Worm (Caenorhabditis elegans) whole organism, L1 larva: ENCODE results near the gene C07B5.2.

Source experiments
- C04F5.9 ChIP-seq: sonication (generic microtip); optimal IDR thresholded peaks from 2 replicates; lab custom pipeline; 2016; ENCODE audit warnings: missing genetic modification characterization, missing compliant biosample characterization
- F16B12.6 ChIP-seq: fragments of 150-350 bp; optimal IDR thresholded peaks from 2 replicates; lab custom pipeline; 2014; ENCODE audit warnings: missing biosample characterization, missing genetic modification characterization
- alr-1 ChIP-seq: fragments of 200-800 bp; sonication (Bioruptor generic); optimal IDR thresholded peaks from 2 replicates; lab custom pipeline; 2018; ENCODE audit warnings: borderline replicate concordance, mild to moderate bottlenecking, missing genetic modification characterization, missing compliant biosample characterization
- blmp-1 ChIP-seq: fragments of 150-350 bp; optimal IDR thresholded peaks from 2 replicates; lab custom pipeline; 2014; ENCODE audit warnings: missing biosample characterization, missing genetic modification characterization
- ceh-82 ChIP-seq, 3 experiments: fragments of 150-350 bp in 1 of 3; sonication (generic microtip) in 2 of 3; optimal IDR thresholded peaks; 2 replicates each; lab custom pipeline; 2014 to 2017; ENCODE audit warnings: missing biosample characterization in 3 of 3, missing genetic modification characterization in 3 of 3
- ceh-88 ChIP-seq: fragments of 200-800 bp; sonication (Bioruptor generic); IDR thresholded peaks from 2 replicates; pipeline ENCODE4 v1.3.6; 2022; ENCODE audit warnings: missing genetic modification characterization, missing compliant biosample characterization
- ceh-90 ChIP-seq: sonication (generic microtip); optimal IDR thresholded peaks from 2 replicates; lab custom pipeline; 2016; ENCODE audit warnings: missing genetic modification characterization, missing compliant biosample characterization
- dsc-1 ChIP-seq: sonication (generic microtip); optimal IDR thresholded peaks from 2 replicates; lab custom pipeline; 2016; ENCODE audit warnings: mild to moderate bottlenecking, missing genetic modification characterization, missing compliant biosample characterization
- efl-1 ChIP-seq, 4 experiments: fragments of 150-350 bp; optimal IDR thresholded peaks in 3 of 4; peaks in 1 of 4; 1 replicate in 1 of 4; 2 replicates in 3 of 4; lab custom pipeline; 2014; ENCODE audit warnings: missing biosample characterization in 2 of 4, missing genetic modification characterization in 2 of 4, missing genetic modification reagents in 2 of 4
- efl-3 ChIP-seq: fragments of 200-800 bp; sonication (Bioruptor generic); optimal IDR thresholded peaks from 2 replicates; lab custom pipeline; 2018; ENCODE audit warnings: mild to moderate bottlenecking, missing genetic modification characterization, missing compliant biosample characterization
- egl-27 ChIP-seq, 2 experiments: fragments of 150-350 bp in 1 of 2; sonication (generic microtip); optimal IDR thresholded peaks; 3 replicates each; lab custom pipeline; 2017 to 2018; ENCODE audit warnings: missing biosample characterization in 2 of 2, missing genetic modification characterization in 2 of 2, missing genetic modification reagents in 2 of 2
- elt-2 ChIP-seq: sonication (generic microtip); optimal IDR thresholded peaks from 2 replicates; lab custom pipeline; 2016; ENCODE audit warnings: missing genetic modification characterization, mild to moderate bottlenecking, inconsistent platforms, missing compliant biosample characterization, missing genetic modification reagents
- elt-3 ChIP-seq, 6 experiments: fragments of 150-350 bp in 1 of 6; sonication (generic microtip); optimal IDR thresholded peaks; 2 replicates each; lab custom pipeline; 2017 to 2018; ENCODE audit warnings: missing biosample characterization in 6 of 6, missing genetic modification characterization in 6 of 6, inconsistent platforms in 1 of 6
- ets-5 ChIP-seq: fragments of 200-800 bp; sonication (Bioruptor generic); IDR thresholded peaks from 2 replicates; pipeline ENCODE4 v1.3.6; 2022; ENCODE audit warnings: missing genetic modification characterization, missing compliant biosample characterization
- fkh-8 ChIP-seq: sonication (generic microtip); optimal IDR thresholded peaks from 2 replicates; lab custom pipeline; 2016; ENCODE audit warnings: mild to moderate bottlenecking, missing genetic modification characterization, missing compliant biosample characterization
- grh-1 ChIP-seq: fragments of 200-800 bp; sonication (Bioruptor generic); IDR thresholded peaks from 2 replicates; pipeline ENCODE4 v1.3.6; 2022; ENCODE audit warnings: missing genetic modification reagents, missing genetic modification characterization, missing compliant biosample characterization
- hlh-17 ChIP-seq: fragments of 200-800 bp; sonication (Bioruptor generic); optimal IDR thresholded peaks from 2 replicates; lab custom pipeline; 2018; ENCODE audit warnings: missing genetic modification characterization, mild to moderate bottlenecking, missing compliant biosample characterization, moderate library complexity, borderline replicate concordance
- irx-1 ChIP-seq: sonication (generic microtip); optimal IDR thresholded peaks from 2 replicates; lab custom pipeline; 2016; ENCODE audit warnings: missing genetic modification characterization, missing compliant biosample characterization
- lin-13 ChIP-seq: fragments of 150-350 bp; optimal IDR thresholded peaks from 2 replicates; lab custom pipeline; 2014; ENCODE audit warnings: missing biosample characterization, missing genetic modification reagents, missing genetic modification characterization
- lin-14 ChIP-seq: fragments of 200-800 bp; sonication (Bioruptor generic); optimal IDR thresholded peaks from 2 replicates; lab custom pipeline; 2018; ENCODE audit warnings: mild to moderate bottlenecking, missing genetic modification characterization, moderate library complexity, missing compliant biosample characterization
- lin-15B ChIP-seq: fragments of 150-350 bp; sonication (generic microtip); optimal IDR thresholded peaks from 3 replicates; lab custom pipeline; 2014; ENCODE audit warnings: missing biosample characterization, missing genetic modification characterization
- lin-35 ChIP-seq, 2 experiments: fragments of 150-350 bp; optimal IDR thresholded peaks; 2 replicates each; lab custom pipeline; 2014; ENCODE audit warnings: missing biosample characterization in 2 of 2, missing genetic modification characterization in 2 of 2, missing genetic modification reagents in 2 of 2
- lsy-2 ChIP-seq, 2 experiments: fragments of 150-350 bp; optimal IDR thresholded peaks; 2 replicates each; lab custom pipeline; 2014; ENCODE audit warnings: missing biosample characterization in 2 of 2, missing genetic modification characterization in 2 of 2
- mab-9 ChIP-seq: fragments of 200-800 bp; sonication (Bioruptor generic); IDR thresholded peaks from 2 replicates; pipeline ENCODE4 v1.3.6; 2022; ENCODE audit warnings: missing genetic modification reagents, missing genetic modification characterization, missing compliant biosample characterization
- mdl-1 ChIP-seq, 2 experiments: fragments of 150-350 bp; optimal IDR thresholded peaks; 2 replicates each; lab custom pipeline; 2014 to 2017; ENCODE audit warnings: missing biosample characterization in 2 of 2, missing genetic modification characterization in 2 of 2, inconsistent platforms in 1 of 2
- mef-2 ChIP-seq: fragments of 150-350 bp; optimal IDR thresholded peaks from 2 replicates; lab custom pipeline; 2014; ENCODE audit warnings: missing biosample characterization, missing genetic modification characterization
- mep-1 ChIP-seq: fragments of 150-350 bp; optimal IDR thresholded peaks from 2 replicates; lab custom pipeline; 2014; ENCODE audit warnings: missing biosample characterization, missing genetic modification characterization
- nhr-11 ChIP-seq: fragments of 150-350 bp; optimal IDR thresholded peaks from 2 replicates; lab custom pipeline; 2014; ENCODE audit warnings: missing biosample characterization, missing genetic modification characterization
- nhr-19 ChIP-seq: fragments of 200-800 bp; sonication (Bioruptor generic); conservative IDR thresholded peaks from 2 replicates; pipeline ENCODE4 v1.3.6; 2022; ENCODE audit warnings: missing genetic modification characterization, missing compliant biosample characterization
- nhr-20 ChIP-seq: sonication (generic microtip); optimal IDR thresholded peaks from 2 replicates; lab custom pipeline; 2016; ENCODE audit warnings: mild to moderate bottlenecking, missing genetic modification characterization, missing compliant biosample characterization
- nhr-47 ChIP-seq: sonication (generic microtip); optimal IDR thresholded peaks from 2 replicates; lab custom pipeline; 2016; ENCODE audit warnings: mild to moderate bottlenecking, missing genetic modification characterization, moderate library complexity, missing compliant biosample characterization
- nhr-71 ChIP-seq: sonication (generic microtip); optimal IDR thresholded peaks from 2 replicates; lab custom pipeline; 2016; ENCODE audit warnings: mild to moderate bottlenecking, missing genetic modification characterization, moderate library complexity, missing compliant biosample characterization
- nhr-84 ChIP-seq: sonication (generic microtip); optimal IDR thresholded peaks from 2 replicates; lab custom pipeline; 2017; ENCODE audit warnings: missing biosample characterization, missing genetic modification characterization
- nhr-85 ChIP-seq: sonication (generic microtip); peaks from one replicate; lab custom pipeline; 2016; ENCODE audit warnings: missing genetic modification characterization, inconsistent platforms, missing compliant biosample characterization
- nhr-90 ChIP-seq: sonication (generic microtip); optimal IDR thresholded peaks from 2 replicates; lab custom pipeline; 2016; ENCODE audit warnings: mild to moderate bottlenecking, missing genetic modification characterization, missing compliant biosample characterization; ENCODE audit not compliant: poor library complexity
- pag-3 ChIP-seq: sonication (generic microtip); optimal IDR thresholded peaks from 2 replicates; lab custom pipeline; 2017; ENCODE audit warnings: missing genetic modification characterization, mild to moderate bottlenecking, missing compliant biosample characterization, antibody characterized with exemption, borderline replicate concordance; ENCODE audit not compliant: insufficient read depth
- rnt-1 ChIP-seq: sonication (generic microtip); optimal IDR thresholded peaks from 2 replicates; lab custom pipeline; 2016; ENCODE audit warnings: mild to moderate bottlenecking, missing genetic modification characterization, moderate library complexity, missing compliant biosample characterization
- skn-1 ChIP-seq: fragments of 150-350 bp; optimal IDR thresholded peaks from 2 replicates; lab custom pipeline; 2014; ENCODE audit warnings: missing biosample characterization, missing genetic modification characterization
- snu-23 ChIP-seq: sonication (generic microtip); optimal IDR thresholded peaks from 2 replicates; lab custom pipeline; 2016; ENCODE audit warnings: missing genetic modification characterization, missing compliant biosample characterization
- sox-4 ChIP-seq: sonication (generic microtip); optimal IDR thresholded peaks from 2 replicates; lab custom pipeline; 2016; ENCODE audit warnings: missing genetic modification characterization, missing compliant biosample characterization
- sup-37 ChIP-seq: fragments of 200-800 bp; sonication (Bioruptor generic); optimal IDR thresholded peaks from 2 replicates; lab custom pipeline; 2018; ENCODE audit warnings: mild to moderate bottlenecking, missing genetic modification characterization, missing compliant biosample characterization
- tbx-2 ChIP-seq: sonication (generic microtip); optimal IDR thresholded peaks from 2 replicates; lab custom pipeline; 2016; ENCODE audit warnings: missing genetic modification characterization, missing compliant biosample characterization
- unc-98 ChIP-seq: fragments of 200-800 bp; sonication (Bioruptor generic); IDR thresholded peaks from 2 replicates; pipeline ENCODE4 v1.3.6; 2022; ENCODE audit warnings: missing genetic modification characterization, missing compliant biosample characterization
- vab-15 ChIP-seq: sonication (generic microtip); optimal IDR thresholded peaks from 2 replicates; lab custom pipeline; 2017; ENCODE audit warnings: missing genotype, mild to moderate bottlenecking, missing genetic modification characterization, missing compliant biosample characterization
- xbp-1 ChIP-seq: sonication (generic microtip); optimal IDR thresholded peaks from 2 replicates; lab custom pipeline; 2016; ENCODE audit warnings: missing genetic modification characterization, missing compliant biosample characterization

Gene C07B5.2

ce11 chrX:9549657-9550369 is 32.8 kb upstream of the C07B5.2 start (continued):
- TF ChIP-seq ceh-82 (tag; optimal IDR thresholded peaks at IDR 0.05; lab: Kevin White, UChicago) (peak in 2 of 3 experiments; percentile 17 to 33), nhr-84 (tag; lab: Kevin White, UChicago) (no peak), unc-98 (GFP tag; lab: Robert Waterston, UW) (no peak), rnt-1 (tag; lab: Kevin White, UChicago) (peak; percentile 26), egl-27 (tag; optimal IDR thresholded peaks at IDR 0.05; lab: Kevin White, UChicago) (no peak), dsc-1 (tag; lab: Kevin White, UChicago) (no peak), sox-4 (tag; lab: Kevin White, UChicago) (no peak), nhr-11 (tag; lab: Kevin White, UChicago) (no peak), fkh-8 (peak; percentile 21), C04F5.9 (tag; lab: Kevin White, UChicago) (no peak), tbx-2 (tag; lab: Kevin White, UChicago) (no peak), mef-2 (tag; lab: Kevin White, UChicago) (no peak), lin-15B (tag; lab: Kevin White, UChicago) (no peak), lin-13 (GFP tag; lab: Kevin White, UChicago) (no peak), elt-3 (tag; optimal IDR thresholded peaks at IDR 0.05; lab: Kevin White, UChicago) (peak in 1 of 6 experiments; percentile 10), skn-1 (tag; lab: Kevin White, UChicago) (peak; percentile 60), ceh-90 (tag; lab: Kevin White, UChicago) (no peak), pag-3 (tag; lab: Kevin White, UChicago) (no peak), blmp-1 (tag; lab: Kevin White, UChicago) (peak; percentile 90), ceh-88 (no peak)

ce11 chrX:9548890-9549289 is 31.9 kb upstream of the C07B5.2 start:
- TF ChIP-seq mab-9 (GFP tag; lab: Robert Waterston, UW) (no peak), xbp-1 (tag; lab: Kevin White, UChicago) (peak; percentile 0), irx-1 (tag; lab: Kevin White, UChicago) (peak; percentile 43), alr-1 (tag; lab: Kevin White, UChicago) (no peak), pag-3 (tag; lab: Kevin White, UChicago) (peak; percentile 33), grh-1 (peak; percentile 28; the same call in 1 of the 2 replicates), nhr-47 (peak; percentile 29), nhr-20 (tag; lab: Kevin White, UChicago) (peak; percentile 82), skn-1 (tag; lab: Kevin White, UChicago) (peak; percentile 2), nhr-85 (tag; lab: Kevin White, UChicago) (peak; percentile 98), F16B12.6 (tag; lab: Kevin White, UChicago) (no peak), lin-14 (GFP tag; lab: Kevin White, UChicago) (peak; percentile 90), lin-35 (GFP tag; optimal IDR thresholded peaks at IDR 0.05; lab: Kevin White, UChicago) (peak; percentile 11 to 54), rnt-1 (tag; lab: Kevin White, UChicago) (peak; percentile 31), mdl-1 (tag; optimal IDR thresholded peaks at IDR 0.05; lab: Kevin White, UChicago) (peak in 1 of 2 experiments; percentile 26), tbx-2 (tag; lab: Kevin White, UChicago) (peak; percentile 55), elt-3 (tag; optimal IDR thresholded peaks at IDR 0.05; lab: Kevin White, UChicago) (peak in 2 of 6 experiments; percentile 77 to 91), efl-3 (GFP tag; lab: Kevin White, UChicago) (no peak), egl-27 (tag; optimal IDR thresholded peaks at IDR 0.05; lab: Kevin White, UChicago) (no peak), efl-1 (optimal IDR thresholded peaks at IDR 0.05; lab: Kevin White, UChicago) (no peak), efl-1 (GFP tag; optimal IDR thresholded peaks at IDR 0.05 in 1 of 2; lab: Kevin White, UChicago) (peak in 1 of 2 experiments; percentile 22), nhr-90 (peak; percentile 73), vab-15 (peak; percentile 45), snu-23 (GFP tag; lab: Kevin White, UChicago) (peak; percentile 78), ceh-88 (no peak), sup-37 (GFP tag; lab: Kevin White, UChicago) (no peak), mep-1 (tag; lab: Kevin White, UChicago) (peak; percentile 76), hlh-17 (GFP tag; lab: Kevin White, UChicago) (no peak), nhr-19 (GFP tag; lab: Robert Waterston, UW) (peak; percentile 47), lsy-2 (tag; optimal IDR thresholded peaks at IDR 0.05; lab: Kevin White, UChicago) (peak; percentile 10 to 18), ets-5 (GFP tag; lab: Robert Waterston, UW) (no peak), blmp-1 (tag; lab: Kevin White, UChicago) (peak; percentile 98), elt-2 (tag; lab: Kevin White, UChicago) (peak; percentile 65), nhr-71 (peak; percentile 78)
- TF ChIP-seq, all 84 proteins: peak for 24
